Fruit fly (Drosophila melanogaster) whole organism, prepupa: ENCODE measurements around the gene BtbVII.

Experiments used
- Blimp-1 ChIP-seq: fragments of 200-800 bp; sonication (Bioruptor generic); optimal IDR thresholded peaks from 3 replicates; lab custom pipeline; 2017; ENCODE audit warnings: missing biosample characterization, missing genetic modification characterization, mild to moderate bottlenecking, moderate library complexity, missing genetic modification reagents
- CG10631 ChIP-seq: fragments of 200-800 bp; sonication (Bioruptor generic); optimal IDR thresholded peaks from 2 replicates; lab custom pipeline; 2016; ENCODE audit warnings: missing biosample characterization, missing genetic modification characterization
- CG11762 ChIP-seq: fragments of 200-800 bp; sonication (Bioruptor generic); optimal IDR thresholded peaks from 3 replicates; lab custom pipeline; 2016; ENCODE audit warnings: missing biosample characterization, missing genetic modification characterization; ENCODE audit not compliant: insufficient read depth
- CG11902 ChIP-seq: fragments of 200-800 bp; sonication (Bioruptor generic); optimal IDR thresholded peaks from 3 replicates; lab custom pipeline; 2016; ENCODE audit warnings: missing biosample characterization, missing genetic modification characterization
- CG15336 ChIP-seq: fragments of 200-800 bp; sonication (Bioruptor generic); IDR thresholded peaks from 2 replicates; pipeline ENCODE4 v1.3.6; 2022; ENCODE audit warnings: missing biosample characterization, missing genetic modification characterization
- CG1621 ChIP-seq: fragments of 200-800 bp; sonication (Bioruptor generic); optimal IDR thresholded peaks from 3 replicates; lab custom pipeline; 2018; ENCODE audit warnings: missing biosample characterization, mild to moderate bottlenecking, missing genetic modification characterization
- CG3032 ChIP-seq: fragments of 200-800 bp; optimal IDR thresholded peaks from 2 replicates; lab custom pipeline; 2019; ENCODE audit warnings: missing biosample characterization, mild to moderate bottlenecking, missing genetic modification characterization, moderate library complexity
- CG31627 ChIP-seq: fragments of 200-800 bp; sonication (Bioruptor generic); optimal IDR thresholded peaks from 3 replicates; lab custom pipeline; 2016; ENCODE audit warnings: missing biosample characterization, missing genetic modification characterization
- CG32006 ChIP-seq: fragments of 200-800 bp; sonication (Bioruptor generic); optimal IDR thresholded peaks from 3 replicates; lab custom pipeline; 2017; ENCODE audit warnings: missing biosample characterization, mild to moderate bottlenecking, missing genetic modification characterization
- CG3919 ChIP-seq: fragments of 200-800 bp; sonication (Bioruptor generic); optimal IDR thresholded peaks from 3 replicates; lab custom pipeline; 2016; ENCODE audit warnings: missing biosample characterization, missing genetic modification characterization
- CG6163 ChIP-seq: fragments of 200-800 bp; sonication (Bioruptor generic); IDR thresholded peaks from 3 replicates; pipeline ENCODE4 v1.3.6; 2022; ENCODE audit warnings: missing biosample characterization, missing genetic modification characterization
- CG6792 ChIP-seq: fragments of 200-800 bp; sonication (Bioruptor generic); optimal IDR thresholded peaks from 3 replicates; lab custom pipeline; 2016; ENCODE audit warnings: missing biosample characterization, missing genetic modification characterization
- CG7368 ChIP-seq: fragments of 200-800 bp; sonication (Bioruptor generic); optimal IDR thresholded peaks from 3 replicates; lab custom pipeline; 2016; ENCODE audit warnings: missing biosample characterization, missing genetic modification characterization
- CG8319 ChIP-seq: fragments of 200-800 bp; sonication (Bioruptor generic); optimal IDR thresholded peaks from 3 replicates; lab custom pipeline; 2016; ENCODE audit warnings: missing biosample characterization, missing genetic modification characterization
- CG8632 ChIP-seq: fragments of 200-800 bp; sonication (Bioruptor generic); optimal IDR thresholded peaks from 3 replicates; lab custom pipeline; 2016; ENCODE audit warnings: missing biosample characterization, missing genetic modification characterization
- CG9139 ChIP-seq: fragments of 200-800 bp; sonication (Bioruptor generic); optimal IDR thresholded peaks from 3 replicates; lab custom pipeline; 2017; ENCODE audit warnings: missing biosample characterization, mild to moderate bottlenecking, missing genetic modification characterization
- Eip75B ChIP-seq: fragments of 200-800 bp; sonication (Bioruptor generic); optimal IDR thresholded peaks from 3 replicates; lab custom pipeline; 2016; ENCODE audit warnings: missing biosample characterization, missing genetic modification characterization
- Eip93F ChIP-seq: fragments of 200-800 bp; sonication (Bioruptor generic); optimal IDR thresholded peaks from 2 replicates; lab custom pipeline; 2016; ENCODE audit warnings: missing biosample characterization, mild to moderate bottlenecking, missing genetic modification characterization
- Ets21C ChIP-seq: fragments of 200-800 bp; sonication (Bioruptor generic); optimal IDR thresholded peaks from 3 replicates; lab custom pipeline; 2016; ENCODE audit warnings: missing biosample characterization, missing genetic modification characterization
- Hr39 ChIP-seq: fragments of 200-800 bp; sonication (Bioruptor generic); optimal IDR thresholded peaks from 2 replicates; lab custom pipeline; 2016; ENCODE audit warnings: missing biosample characterization, missing genetic modification characterization
- Met ChIP-seq: fragments of 200-800 bp; sonication (Bioruptor generic); optimal IDR thresholded peaks from 3 replicates; lab custom pipeline; 2016; ENCODE audit warnings: missing biosample characterization, missing genetic modification characterization
- Smox ChIP-seq: fragments of 200-800 bp; sonication (Bioruptor generic); optimal IDR thresholded peaks from 3 replicates; lab custom pipeline; 2016; ENCODE audit warnings: missing biosample characterization, missing genetic modification characterization
- Sox102F ChIP-seq: fragments of 200-800 bp; sonication (Bioruptor generic); optimal IDR thresholded peaks from 2 replicates; lab custom pipeline; 2016; ENCODE audit warnings: missing biosample characterization, mild to moderate bottlenecking, missing genetic modification characterization
- Sox14 ChIP-seq: fragments of 200-800 bp; sonication (Bioruptor generic); optimal IDR thresholded peaks from 3 replicates; lab custom pipeline; 2016; ENCODE audit warnings: missing biosample characterization, missing genetic modification characterization
- achi ChIP-seq: fragments of 200-800 bp; sonication (Bioruptor generic); optimal IDR thresholded peaks from 3 replicates; lab custom pipeline; 2016; ENCODE audit warnings: missing biosample characterization, missing genetic modification characterization
- cyc ChIP-seq: fragments of 200-800 bp; sonication (Bioruptor generic); optimal IDR thresholded peaks from 3 replicates; lab custom pipeline; 2016; ENCODE audit warnings: missing biosample characterization, missing genetic modification characterization
- dac ChIP-seq: fragments of 200-800 bp; sonication (Bioruptor generic); optimal IDR thresholded peaks from 2 replicates; lab custom pipeline; 2017; ENCODE audit warnings: missing biosample characterization, mild to moderate bottlenecking, missing genetic modification characterization
- dsx ChIP-seq: fragments of 200-800 bp; optimal IDR thresholded peaks from 3 replicates; lab custom pipeline; 2019; ENCODE audit warnings: missing biosample characterization, mild to moderate bottlenecking, missing genetic modification characterization, moderate library complexity; ENCODE audit not compliant: poor library complexity, severe bottlenecking
- esn ChIP-seq: fragments of 200-800 bp; sonication (Bioruptor generic); optimal IDR thresholded peaks from 2 replicates; lab custom pipeline; 2016; ENCODE audit warnings: missing biosample characterization, mild to moderate bottlenecking, missing genetic modification characterization, moderate library complexity
- fd59A ChIP-seq: fragments of 200-800 bp; sonication (Bioruptor generic); optimal IDR thresholded peaks from 2 replicates; lab custom pipeline; 2017; ENCODE audit warnings: missing biosample characterization, mild to moderate bottlenecking, missing genetic modification characterization, missing genetic modification reagents
- fkh ChIP-seq: fragments of 200-800 bp; sonication (Bioruptor generic); optimal IDR thresholded peaks from 3 replicates; lab custom pipeline; 2017; ENCODE audit warnings: missing biosample characterization, mild to moderate bottlenecking, missing genetic modification characterization, moderate library complexity
- lz ChIP-seq: fragments of 200-800 bp; sonication (Bioruptor generic); optimal IDR thresholded peaks from 3 replicates; lab custom pipeline; 2016; ENCODE audit warnings: missing biosample characterization, missing genetic modification characterization
- net ChIP-seq: fragments of 200-800 bp; sonication (Bioruptor generic); optimal IDR thresholded peaks from 3 replicates; lab custom pipeline; 2016; ENCODE audit warnings: missing biosample characterization, missing genetic modification characterization
- salr ChIP-seq, 2 experiments: fragments of 200-800 bp; sonication (Bioruptor generic); optimal IDR thresholded peaks; 3 replicates each; lab custom pipeline; 2016 to 2018; ENCODE audit warnings: missing biosample characterization in 2 of 2, missing genetic modification characterization in 2 of 2, mild to moderate bottlenecking in 1 of 2
- ss ChIP-seq, 2 experiments: fragments of 200-800 bp; sonication (Bioruptor generic); optimal IDR thresholded peaks; 2 replicates in 1 of 2; 3 replicates in 1 of 2; lab custom pipeline; 2017 to 2018; ENCODE audit warnings: mild to moderate bottlenecking in 2 of 2, missing biosample characterization in 2 of 2, missing genetic modification characterization in 2 of 2, moderate library complexity in 1 of 2
- svp ChIP-seq: fragments of 200-800 bp; sonication (Bioruptor generic); peaks from one replicate; lab custom pipeline; 2016; ENCODE audit warnings: missing biosample characterization, missing genetic modification characterization

BtbVII gene

dm6 chr3L:3150376-3150775 is 1.9 kb downstream of the BtbVII start:
- TF ChIP-seq CG9139 (GFP tag; lab: Kevin White, UChicago) (no peak), esn (GFP tag; lab: Kevin White, UChicago) (no peak), achi (no peak), Ets21C (no peak), svp (GFP tag; lab: Kevin White, UChicago) (no peak), fd59A (GFP tag; lab: Kevin White, UChicago) (no peak), CG7368 (GFP tag; lab: Kevin White, UChicago) (no peak), CG8632 (no peak), Hr39 (GFP tag; lab: Kevin White, UChicago) (no peak), dsx (GFP tag; lab: Kevin White, UChicago) (no peak)

dm6 chr3L:3157651-3158050 is 9.2 kb downstream of the BtbVII start:
- TF ChIP-seq Smox (no peak), Sox14 (no peak), Eip93F (no peak), Met (GFP tag; lab: Kevin White, UChicago) (no peak), fkh (GFP tag; lab: Kevin White, UChicago) (no peak), net (GFP tag; lab: Kevin White, UChicago) (no peak), CG32006 (GFP tag; lab: Kevin White, UChicago) (no peak), CG3919 (GFP tag; lab: Kevin White, UChicago) (no peak), CG15336 (GFP tag; lab: Robert Waterston, UW) (no peak), lz (GFP tag; lab: Kevin White, UChicago) (no peak), dac (GFP tag; lab: Kevin White, UChicago) (no peak), ss (GFP tag; optimal IDR thresholded peaks at IDR 0.05; lab: Kevin White, UChicago) (no peak), CG8319 (GFP tag; lab: Kevin White, UChicago) (no peak)

- TF ChIP-seq cyc (GFP tag; lab: Kevin White, UChicago), result peak; percentile 21
- TF ChIP-seq esn (GFP tag; lab: Kevin White, UChicago), result peak; percentile 48
- peak; percentile 14 for TF ChIP-seq CG3032
- no peak for TF ChIP-seq CG32006 (GFP tag; lab: Kevin White, UChicago)
These were observed 11.1 kb downstream of the BtbVII start, which contains the start of the genes ND-30 and CG15812 for dm6 chr3L:3159309-3160194. TSS of gene ND-30 (minus strand) at chr3L:3159578. TSS of gene CG15812 (plus strand) at chr3L:3159991.

dm6 chr3L:3161968-3162367 is 13.5 kb downstream of the BtbVII start, which contains the start of gene rasp:
TSS of gene rasp (plus strand) at chr3L:3162180.
- no peak for TF ChIP-seq Eip75B (GFP tag; lab: Kevin White, UChicago)
- TF ChIP-seq CG1621, result peak; percentile 90

dm6 chr3L:3162584-3162983 is 14.1 kb downstream of the BtbVII start:
- TF ChIP-seq Eip75B (GFP tag; lab: Kevin White, UChicago) (no peak), lz (GFP tag; lab: Kevin White, UChicago) (no peak), CG1621 (no peak), CG6163 (GFP tag; lab: Robert Waterston, UW) (no peak), Sox14 (no peak), CG3032 (no peak), salr (GFP tag; optimal IDR thresholded peaks at IDR 0.05; lab: Kevin White, UChicago) (no peak), Sox102F (GFP tag; lab: Kevin White, UChicago) (no peak), esn (GFP tag; lab: Kevin White, UChicago) (no peak), CG31627 (GFP tag; lab: Kevin White, UChicago) (no peak), dac (GFP tag; lab: Kevin White, UChicago) (no peak), Blimp-1 (GFP tag; lab: Kevin White, UChicago) (no peak), CG10631 (GFP tag; lab: Kevin White, UChicago) (no peak), CG6792 (GFP tag; lab: Kevin White, UChicago) (no peak), CG11762 (no peak), CG11902 (GFP tag; lab: Kevin White, UChicago) (no peak)
